Worm (Caenorhabditis elegans) whole organism, midembryonic: Measurements from ENCODE around the gene srv-9.

Experiments
- cog-1 ChIP-seq: sonication (generic microtip); optimal IDR thresholded peaks from 2 replicates; lab custom pipeline; 2016; ENCODE audit warnings: missing genetic modification characterization, missing compliant biosample characterization
- flt-1 ChIP-seq: fragments of 200-800 bp; sonication (Bioruptor generic); IDR thresholded peaks from 2 replicates; pipeline ENCODE4 v1.3.6; 2022; ENCODE audit warnings: missing genetic modification characterization, missing compliant biosample characterization
- med-1 ChIP-seq: sonication (generic microtip); optimal IDR thresholded peaks from 2 replicates; lab custom pipeline; 2017; ENCODE audit warnings: missing genetic modification characterization, mild to moderate bottlenecking, missing compliant biosample characterization, antibody characterized with exemption, missing genetic modification reagents; ENCODE audit not compliant: insufficient read depth
- tab-1 ChIP-seq: fragments of 200-800 bp; sonication (Bioruptor generic); IDR thresholded peaks from 2 replicates; pipeline ENCODE4 v1.3.6; 2022; ENCODE audit warnings: missing genetic modification characterization, missing compliant biosample characterization
- ztf-23 ChIP-seq: fragments of 200-800 bp; sonication (Bioruptor generic); IDR thresholded peaks from 2 replicates; pipeline ENCODE4 v1.3.6; 2022; ENCODE audit warnings: missing genetic modification reagents, missing genetic modification characterization, missing compliant biosample characterization
- ztf-29 ChIP-seq: fragments of 200-800 bp; sonication (Bioruptor generic); IDR thresholded peaks from 2 replicates; pipeline ENCODE4 v1.3.6; 2022; ENCODE audit warnings: missing genetic modification reagents, missing genetic modification characterization, missing compliant biosample characterization

- TF ChIP-seq ztf-29 (GFP tag; lab: Robert Waterston, UW) (0 out of 2 replicates have a peak, but pooled peaks have one; percentile 27), ztf-23 (GFP tag; lab: Robert Waterston, UW) (0 out of 2 replicates have a peak, but pooled peaks have one; percentile 39), tab-1 (GFP tag; lab: Robert Waterston, UW) (no peak), med-1 (GFP tag; lab: Kevin White, UChicago) (no peak), flt-1 (GFP tag; lab: Robert Waterston, UW) (peak; percentile 71), cog-1 (tag; lab: Kevin White, UChicago) (peak; percentile 65)
Observed at ce11 chrV:13396426-13396825, 26.5 kb downstream of the srv-9 start.
